Worm (Caenorhabditis elegans) whole organism, L3 larva: ENCODE measurements around the gene tmem-138.

Experiments
- R02D3.7 ChIP-seq: fragments of 150-350 bp; optimal IDR thresholded peaks from 2 replicates; lab custom pipeline; 2014; ENCODE audit warnings: missing biosample characterization, missing genetic modification characterization
- ZK546.5 ChIP-seq: sonication (generic microtip); optimal IDR thresholded peaks from 2 replicates; lab custom pipeline; 2017; ENCODE audit warnings: missing biosample characterization, missing genetic modification characterization
- aly-2 ChIP-seq: fragments of 150-350 bp; optimal IDR thresholded peaks from 2 replicates; lab custom pipeline; 2014; ENCODE audit warnings: missing biosample characterization, missing genetic modification characterization
- ama-1 ChIP-seq: fragments of 150-350 bp; optimal IDR thresholded peaks from 2 replicates; lab custom pipeline; 2018
- ceh-16 ChIP-seq: sonication (generic microtip); optimal IDR thresholded peaks from 2 replicates; lab custom pipeline; 2017; ENCODE audit warnings: missing biosample characterization, missing genetic modification characterization
- ceh-28 ChIP-seq: fragments of 150-350 bp; optimal IDR thresholded peaks from 2 replicates; lab custom pipeline; 2014; ENCODE audit warnings: missing biosample characterization, missing genetic modification reagents, missing genetic modification characterization
- ceh-82 ChIP-seq: fragments of 150-350 bp; optimal IDR thresholded peaks from 2 replicates; lab custom pipeline; 2014; ENCODE audit warnings: missing biosample characterization, missing genetic modification characterization
- ceh-9 ChIP-seq: sonication (generic microtip); optimal IDR thresholded peaks from 2 replicates; lab custom pipeline; 2018; ENCODE audit warnings: missing biosample characterization, missing genetic modification characterization
- daf-12 ChIP-seq: fragments of 150-350 bp; optimal IDR thresholded peaks from 2 replicates; lab custom pipeline; 2014; ENCODE audit warnings: missing biosample characterization, missing genetic modification reagents, missing genetic modification characterization
- egl-27 ChIP-seq: sonication (generic microtip); optimal IDR thresholded peaks from 4 replicates; lab custom pipeline; 2017; ENCODE audit warnings: missing biosample characterization, missing genetic modification reagents, missing genetic modification characterization
- egl-5 ChIP-seq: fragments of 150-350 bp; optimal IDR thresholded peaks from 2 replicates; lab custom pipeline; 2017; ENCODE audit warnings: missing biosample characterization, missing genetic modification reagents, missing genetic modification characterization, inconsistent platforms
- elt-1 ChIP-seq: fragments of 150-350 bp; optimal IDR thresholded peaks from 2 replicates; lab custom pipeline; 2014; ENCODE audit warnings: missing biosample characterization, missing genetic modification characterization
- elt-2 ChIP-seq: sonication (generic microtip); optimal IDR thresholded peaks from 2 replicates; lab custom pipeline; 2016; ENCODE audit warnings: missing genetic modification reagents, mild to moderate bottlenecking, missing genetic modification characterization, missing compliant biosample characterization
- elt-3 ChIP-seq, 3 experiments: fragments of 150-350 bp in 1 of 3; sonication (generic microtip) in 2 of 3; optimal IDR thresholded peaks; 2 replicates in 2 of 3; 4 replicates in 1 of 3; lab custom pipeline; 2014 to 2017; ENCODE audit warnings: missing biosample characterization in 3 of 3, missing genetic modification characterization in 3 of 3
- eor-1 ChIP-seq, 2 experiments: fragments of 150-350 bp; optimal IDR thresholded peaks; 2 replicates each; lab custom pipeline; 2014 to 2018; ENCODE audit warnings: missing biosample characterization in 2 of 2, missing genetic modification characterization in 2 of 2
- fkh-10 ChIP-seq: sonication (generic microtip); optimal IDR thresholded peaks from 2 replicates; lab custom pipeline; 2017; ENCODE audit warnings: missing biosample characterization, missing genetic modification reagents, missing genetic modification characterization
- fkh-2 ChIP-seq: fragments of 150-350 bp; optimal IDR thresholded peaks from 2 replicates; lab custom pipeline; 2014; ENCODE audit warnings: missing biosample characterization, missing genetic modification reagents, missing genetic modification characterization
- fos-1 ChIP-seq: fragments of 150-350 bp; optimal IDR thresholded peaks from 2 replicates; lab custom pipeline; 2014; ENCODE audit warnings: missing biosample characterization, missing genetic modification characterization
- hmg-11 ChIP-seq: sonication (generic microtip); optimal IDR thresholded peaks from 2 replicates; lab custom pipeline; 2016; ENCODE audit warnings: missing genetic modification characterization, missing compliant biosample characterization
- jun-1 ChIP-seq: fragments of 150-350 bp; optimal IDR thresholded peaks from 2 replicates; lab custom pipeline; 2014; ENCODE audit warnings: missing biosample characterization, missing genetic modification reagents, missing genetic modification characterization
- lin-15B ChIP-seq: fragments of 150-350 bp; optimal IDR thresholded peaks from 2 replicates; lab custom pipeline; 2014; ENCODE audit warnings: missing biosample characterization, missing genetic modification characterization
- lin-39 ChIP-seq: fragments of 150-350 bp; optimal IDR thresholded peaks from 2 replicates; lab custom pipeline; 2018; ENCODE audit warnings: missing biosample characterization, missing genetic modification reagents, missing genetic modification characterization
- lsy-12 ChIP-seq: sonication (generic microtip); optimal IDR thresholded peaks from 2 replicates; lab custom pipeline; 2016; ENCODE audit warnings: mild to moderate bottlenecking, missing genetic modification characterization, missing compliant biosample characterization
- mdl-1 ChIP-seq: fragments of 150-350 bp; optimal IDR thresholded peaks from 2 replicates; lab custom pipeline; 2014; ENCODE audit warnings: missing biosample characterization, missing genetic modification characterization
- mml-1 ChIP-seq: fragments of 150-350 bp; sonication (generic microtip); optimal IDR thresholded peaks from 3 replicates; lab custom pipeline; 2014; ENCODE audit warnings: missing biosample characterization, missing genetic modification characterization
- nfya-1 ChIP-seq: sonication (generic microtip); optimal IDR thresholded peaks from 2 replicates; lab custom pipeline; 2017; ENCODE audit warnings: missing genetic modification characterization, mild to moderate bottlenecking, missing compliant biosample characterization, antibody characterized with exemption, moderate library complexity; ENCODE audit not compliant: insufficient read depth
- nhr-11 ChIP-seq: fragments of 150-350 bp; optimal IDR thresholded peaks from 2 replicates; lab custom pipeline; 2014; ENCODE audit warnings: missing biosample characterization, missing genetic modification characterization
- nhr-12 ChIP-seq: fragments of 150-350 bp; optimal IDR thresholded peaks from 2 replicates; lab custom pipeline; 2014; ENCODE audit warnings: missing biosample characterization, missing genetic modification characterization
- nhr-23 ChIP-seq: fragments of 150-350 bp; optimal IDR thresholded peaks from 2 replicates; lab custom pipeline; 2014; ENCODE audit warnings: missing biosample characterization, missing genetic modification reagents, missing genetic modification characterization
- nhr-237 ChIP-seq: fragments of 150-350 bp; optimal IDR thresholded peaks from 2 replicates; lab custom pipeline; 2014; ENCODE audit warnings: missing biosample characterization, missing genetic modification characterization
- nhr-25 ChIP-seq: sonication (generic microtip); optimal IDR thresholded peaks from 2 replicates; lab custom pipeline; 2017; ENCODE audit warnings: missing biosample characterization, missing genetic modification characterization
- nhr-28 ChIP-seq: fragments of 150-350 bp; optimal IDR thresholded peaks from 2 replicates; lab custom pipeline; 2014; ENCODE audit warnings: missing biosample characterization, missing genetic modification characterization
- nhr-43 ChIP-seq: sonication (generic microtip); optimal IDR thresholded peaks from 2 replicates; lab custom pipeline; 2016; ENCODE audit warnings: mild to moderate bottlenecking, missing genetic modification characterization, missing compliant biosample characterization; ENCODE audit not compliant: poor library complexity, severe bottlenecking
- nhr-67 ChIP-seq: fragments of 150-350 bp; optimal IDR thresholded peaks from 2 replicates; lab custom pipeline; 2014; ENCODE audit warnings: missing biosample characterization, missing genetic modification characterization
- nhr-76 ChIP-seq: fragments of 150-350 bp; sonication (generic microtip); optimal IDR thresholded peaks from 5 replicates; lab custom pipeline; 2014; ENCODE audit warnings: missing biosample characterization, missing genetic modification characterization
- nhr-77 ChIP-seq: fragments of 150-350 bp; optimal IDR thresholded peaks from 2 replicates; lab custom pipeline; 2014; ENCODE audit warnings: missing biosample characterization, missing genetic modification characterization
- pha-4 ChIP-seq: fragments of 150-350 bp; optimal IDR thresholded peaks from 2 replicates; lab custom pipeline; 2014; ENCODE audit warnings: missing biosample characterization, missing genetic modification reagents, missing genetic modification characterization
- pqm-1 ChIP-seq: fragments of 150-350 bp; optimal IDR thresholded peaks from 2 replicates; lab custom pipeline; 2017; ENCODE audit warnings: missing biosample characterization, missing genetic modification characterization, inconsistent platforms
- sea-2 ChIP-seq: fragments of 150-350 bp; sonication (generic microtip); optimal IDR thresholded peaks from 4 replicates; lab custom pipeline; 2014; ENCODE audit warnings: missing biosample characterization, missing genetic modification reagents, missing genetic modification characterization
- skn-1 ChIP-seq: fragments of 150-350 bp; optimal IDR thresholded peaks from 2 replicates; lab custom pipeline; 2014; ENCODE audit warnings: missing biosample characterization, missing genetic modification characterization
- snpc-4 ChIP-seq: fragments of 150-350 bp; optimal IDR thresholded peaks from 2 replicates; lab custom pipeline; 2014; ENCODE audit warnings: missing biosample characterization, missing genetic modification characterization
- tbx-2 ChIP-seq: sonication (generic microtip); optimal IDR thresholded peaks from 2 replicates; lab custom pipeline; 2016; ENCODE audit warnings: mild to moderate bottlenecking, missing genetic modification characterization, missing compliant biosample characterization
- unc-39 ChIP-seq: sonication (generic microtip); optimal IDR thresholded peaks from 4 replicates; lab custom pipeline; 2017; ENCODE audit warnings: missing biosample characterization, missing genetic modification characterization
- unc-62 ChIP-seq: fragments of 150-350 bp; sonication (generic microtip); optimal IDR thresholded peaks from 4 replicates; lab custom pipeline; 2014; ENCODE audit warnings: missing biosample characterization, missing genetic modification reagents, missing genetic modification characterization
- zag-1 ChIP-seq: fragments of 150-350 bp; optimal IDR thresholded peaks from 2 replicates; lab custom pipeline; 2014; ENCODE audit warnings: missing biosample characterization, missing genetic modification characterization
- ztf-11 ChIP-seq: fragments of 150-350 bp; optimal IDR thresholded peaks from 2 replicates; lab custom pipeline; 2014; ENCODE audit warnings: missing biosample characterization, missing genetic modification characterization
- ztf-4 ChIP-seq: fragments of 150-350 bp; optimal IDR thresholded peaks from 2 replicates; lab custom pipeline; 2014; ENCODE audit warnings: missing biosample characterization, missing genetic modification characterization

The tmem-138 gene

ce11 chrII:8185016-8185493 is 27.9 kb downstream of the tmem-138 start, which contains the start of the genes mig-5 and cct-1:
Gene mig-5, minus strand, starts transcription at chrII:8185023.
Gene cct-1, plus strand, starts transcription at chrII:8185443.
- TF ChIP-seq mml-1 (tag; lab: Kevin White, UChicago) (no peak), ceh-16 (peak; percentile 48), lin-15B (tag; lab: Kevin White, UChicago) (peak; percentile 99), snpc-4 (peak; percentile 86), zag-1 (tag; lab: Kevin White, UChicago) (peak; percentile 81), ztf-4 (no peak), daf-12 (peak; percentile 30), fos-1 (peak; percentile 20), nhr-76 (tag; lab: Kevin White, UChicago) (peak; percentile 35), nhr-43 (peak; percentile 98), nhr-23 (tag; lab: Kevin White, UChicago) (peak; percentile 99), lin-39 (peak; percentile 96), nhr-67 (tag; lab: Kevin White, UChicago) (no peak), mdl-1 (peak; percentile 62), nhr-28 (peak; percentile 62), sea-2 (GFP tag; lab: Kevin White, UChicago) (no peak), elt-2 (tag; lab: Kevin White, UChicago) (peak; percentile 80), fkh-10 (peak; percentile 91), ceh-28 (peak; percentile 94), aly-2 (tag; lab: Kevin White, UChicago) (peak; percentile 91), pqm-1 (peak; percentile 92), elt-3 (tag; optimal IDR thresholded peaks at IDR 0.05; lab: Kevin White, UChicago) (peak in 2 of 3 experiments; percentile 20 to 79), nfya-1 (tag; lab: Kevin White, UChicago) (peak; percentile 99), nhr-12 (tag; lab: Kevin White, UChicago) (no peak), tbx-2 (tag; lab: Kevin White, UChicago) (peak; percentile 91), pha-4 (peak; percentile 99), ztf-11 (no peak), elt-1 (tag; lab: Kevin White, UChicago) (peak; percentile 86), nhr-237 (tag; lab: Kevin White, UChicago) (no peak), fkh-2 (no peak), unc-39 (tag; lab: Kevin White, UChicago) (no peak), ama-1 (peak; percentile 77), R02D3.7 (tag; lab: Kevin White, UChicago) (peak; percentile 95), eor-1 (tag; optimal IDR thresholded peaks at IDR 0.05; lab: Kevin White, UChicago) (no peak), ZK546.5 (tag; lab: Kevin White, UChicago) (peak; percentile 52), jun-1 (tag; lab: Kevin White, UChicago) (peak; percentile 95), nhr-11 (tag; lab: Kevin White, UChicago) (peak; percentile 92), ceh-9 (tag; lab: Kevin White, UChicago) (no peak), unc-62 (GFP tag; lab: Kevin White, UChicago) (peak; percentile 86), egl-5 (tag; lab: Kevin White, UChicago) (peak; percentile 98), nhr-77 (tag; lab: Kevin White, UChicago) (peak; percentile 93), lsy-12 (tag; lab: Kevin White, UChicago) (peak; percentile 96), ceh-82 (tag; lab: Kevin White, UChicago) (peak; percentile 96), nhr-25 (tag; lab: Kevin White, UChicago) (peak; percentile 94), egl-27 (tag; lab: Kevin White, UChicago) (peak; percentile 29), hmg-11 (peak; percentile 96), skn-1 (tag; lab: Kevin White, UChicago) (peak; percentile 96)
